Fruit fly (Drosophila melanogaster): ENCODE data around the gene ND-13B.
A peak's percentile ranks its signal among the peaks of the same experiment; 100 is the strongest.

Gene ND-13B

dm6 chr3L:10737123-10737709 lies 43.3 kb upstream of the ND-13B start:
- TF ChIP-seq dl (GFP tag; optimal IDR thresholded peaks at IDR 0.05; ENCODE audit: insufficient read depth in 1 of 2, partially characterized antibody in 2 of 2) = peak; percentile 45 to 64
- no peak for TF ChIP-seq usp (GFP tag; optimal IDR thresholded peaks at IDR 0.05)
- TF ChIP-seq sage (GFP tag; optimal IDR thresholded peaks at IDR 0.05) = no peak
- TF ChIP-seq sv (GFP tag; optimal IDR thresholded peaks at IDR 0.05) = no peak
- no peak for TF ChIP-seq lola (GFP tag; optimal IDR thresholded peaks at IDR 0.05)
- TF ChIP-seq CG9705 (GFP tag; optimal IDR thresholded peaks at IDR 0.05) = no peak
- TF ChIP-seq GATAd (GFP tag; optimal IDR thresholded peaks at IDR 0.05) = no peak
- peak; percentile 93 for TF ChIP-seq fru (GFP tag; optimal IDR thresholded peaks at IDR 0.05)
- no peak for TF ChIP-seq br (GFP tag; optimal IDR thresholded peaks at IDR 0.05)
- TF ChIP-seq N (GFP tag; optimal IDR thresholded peaks at IDR 0.05) = peak; percentile 36
- TF ChIP-seq Hr83 (GFP tag; optimal IDR thresholded peaks at IDR 0.05; ENCODE audit: poor library complexity, severe bottlenecking) = no peak
- TF ChIP-seq dsf (GFP tag; optimal IDR thresholded peaks at IDR 0.05; ENCODE audit: borderline replicate concordance) = no peak
- no peak for TF ChIP-seq HLH106 (tag; optimal IDR thresholded peaks at IDR 0.05)
- peak; percentile 41 for TF ChIP-seq rgr (GFP tag; optimal IDR thresholded peaks at IDR 0.05)
- TF ChIP-seq Dfd (GFP tag; optimal IDR thresholded peaks at IDR 0.05) = no peak
- TF ChIP-seq Dif (GFP tag; optimal IDR thresholded peaks at IDR 0.05; ENCODE audit: partially characterized antibody) = no peak
- TF ChIP-seq jim (GFP tag; optimal IDR thresholded peaks at IDR 0.05) = no peak
- peak; percentile 15 for TF ChIP-seq OdsH (GFP tag; optimal IDR thresholded peaks at IDR 0.05)
- no peak for TF ChIP-seq Mio (GFP tag; optimal IDR thresholded peaks at IDR 0.05)
- TF ChIP-seq pan (optimal IDR thresholded peaks at IDR 0.05) = no peak
- TF ChIP-seq Jra (GFP tag; optimal IDR thresholded peaks at IDR 0.05) = peak; percentile 45
- no peak for TF ChIP-seq foxo (GFP tag; optimal IDR thresholded peaks at IDR 0.05)
- peak; percentile 41 for TF ChIP-seq brk (GFP tag; optimal IDR thresholded peaks at IDR 0.05)
- peak; percentile 21 for TF ChIP-seq tai (GFP tag; optimal IDR thresholded peaks at IDR 0.05)
- TF ChIP-seq woc (GFP tag; optimal IDR thresholded peaks at IDR 0.05) = no peak
- no peak for TF ChIP-seq Rel (GFP tag; optimal IDR thresholded peaks at IDR 0.05)
- TF ChIP-seq Rel (tag; optimal IDR thresholded peaks at IDR 0.05) = peak; percentile 73
- peak; percentile 54 for TF ChIP-seq h (GFP tag; optimal IDR thresholded peaks at IDR 0.05)
- peak; percentile 80 for TF ChIP-seq Vsx2 (GFP tag; optimal IDR thresholded peaks at IDR 0.05; ENCODE audit: partially characterized antibody)
- peak; percentile 72 for TF ChIP-seq Hnf4 (GFP tag; optimal IDR thresholded peaks at IDR 0.05)
- no peak for TF ChIP-seq Abd-B (GFP tag; optimal IDR thresholded peaks at IDR 0.05)
- TF ChIP-seq psq (GFP tag; optimal IDR thresholded peaks at IDR 0.05) = peak; percentile 83
- peak; percentile 45 for TF ChIP-seq Sp1 (GFP tag; optimal IDR thresholded peaks at IDR 0.05)
- peak; percentile 72 for TF ChIP-seq CrebA (GFP tag; optimal IDR thresholded peaks at IDR 0.05; ENCODE audit: borderline replicate concordance)
- TF ChIP-seq ey (GFP tag; optimal IDR thresholded peaks at IDR 0.05) = no peak
- no peak for TF ChIP-seq CG32264 (GFP tag; optimal IDR thresholded peaks at IDR 0.05)
- no peak for TF ChIP-seq dmrt93B (GFP tag; optimal IDR thresholded peaks at IDR 0.05)

- TF ChIP-seq sv (GFP tag; optimal IDR thresholded peaks at IDR 0.05) (no peak), br (GFP tag; optimal IDR thresholded peaks at IDR 0.05) (peak; percentile 27), ey (GFP tag; optimal IDR thresholded peaks at IDR 0.05) (no peak), Jra (GFP tag; optimal IDR thresholded peaks at IDR 0.05) (no peak), foxo (GFP tag; optimal IDR thresholded peaks at IDR 0.05) (peak in 1 of 2 experiments; percentile 26), Hnf4 (GFP tag; optimal IDR thresholded peaks at IDR 0.05) (no peak), CG32264 (GFP tag; optimal IDR thresholded peaks at IDR 0.05) (no peak), usp (GFP tag; optimal IDR thresholded peaks at IDR 0.05) (no peak), woc (GFP tag; optimal IDR thresholded peaks at IDR 0.05) (no peak), Dif (GFP tag; optimal IDR thresholded peaks at IDR 0.05; ENCODE audit: partially characterized antibody) (peak; percentile 67), rgr (GFP tag; optimal IDR thresholded peaks at IDR 0.05) (peak; percentile 13), h (GFP tag; optimal IDR thresholded peaks at IDR 0.05) (no peak), tai (GFP tag; optimal IDR thresholded peaks at IDR 0.05) (peak; percentile 27), OdsH (GFP tag; optimal IDR thresholded peaks at IDR 0.05) (no peak)
These were observed 42.7 kb upstream of the ND-13B start for dm6 chr3L:10736483-10737122.

All from whole organism, wandering third instar larva.